Fruit fly (Drosophila melanogaster) whole organism, embryonic: Measurements from ENCODE around the gene CG4733.

Source experiments
- CG11085 ChIP-seq: fragments of 200-800 bp; sonication (Bioruptor generic); IDR thresholded peaks from 2 replicates; pipeline ENCODE4 v1.3.6; 2022; ENCODE audit warnings: missing biosample characterization, missing genetic modification characterization
- CG11398 ChIP-seq: fragments of 200-800 bp; sonication (Bioruptor generic); optimal IDR thresholded peaks from 2 replicates; lab custom pipeline; 2016; ENCODE audit warnings: missing biosample characterization, missing genetic modification characterization
- CG11504 ChIP-seq: fragments of 200-800 bp; sonication (Bioruptor generic); optimal IDR thresholded peaks from 3 replicates; lab custom pipeline; 2019; ENCODE audit warnings: missing biosample characterization, mild to moderate bottlenecking, missing genetic modification characterization, moderate library complexity
- CG11696 ChIP-seq: fragments of 200-800 bp; sonication (Bioruptor generic); IDR thresholded peaks from 2 replicates; pipeline ENCODE4 v1.3.6; 2022; ENCODE audit warnings: missing biosample characterization, missing genetic modification characterization
- CG12236 ChIP-seq: fragments of 200-800 bp; sonication (Bioruptor generic); optimal IDR thresholded peaks from 2 replicates; lab custom pipeline; 2016; ENCODE audit warnings: missing biosample characterization, missing genetic modification characterization
- CG12942 ChIP-seq: fragments of 200-800 bp; sonication (Bioruptor generic); optimal IDR thresholded peaks from 3 replicates; lab custom pipeline; 2016; ENCODE audit warnings: missing biosample characterization, missing genetic modification characterization
- CG14014 ChIP-seq: fragments of 200-800 bp; sonication (Bioruptor generic); IDR thresholded peaks from 2 replicates; pipeline ENCODE4 v1.3.6; 2022; ENCODE audit warnings: missing biosample characterization, missing genetic modification characterization
- CG15514 ChIP-seq: fragments of 200-800 bp; sonication (Bioruptor generic); optimal IDR thresholded peaks from 3 replicates; lab custom pipeline; 2017; ENCODE audit warnings: missing biosample characterization, missing genetic modification characterization, mild to moderate bottlenecking, moderate library complexity, missing genetic modification reagents
- CG17829 ChIP-seq: fragments of 200-800 bp; optimal IDR thresholded peaks from 2 replicates; lab custom pipeline; 2019; ENCODE audit warnings: missing biosample characterization, mild to moderate bottlenecking, missing genetic modification characterization, moderate library complexity
- CG2678 ChIP-seq: fragments of 200-800 bp; sonication (Bioruptor generic); optimal IDR thresholded peaks from 3 replicates; lab custom pipeline; 2019; ENCODE audit warnings: missing biosample characterization, mild to moderate bottlenecking, missing genetic modification characterization, moderate library complexity
- CG2712 ChIP-seq: fragments of 200-800 bp; optimal IDR thresholded peaks from 3 replicates; lab custom pipeline; 2019; ENCODE audit warnings: missing biosample characterization, mild to moderate bottlenecking, missing genetic modification characterization, moderate library complexity
- CG30403 ChIP-seq: fragments of 200-800 bp; sonication (Bioruptor generic); optimal IDR thresholded peaks from 3 replicates; lab custom pipeline; 2016; ENCODE audit warnings: missing biosample characterization, missing genetic modification characterization
- CG32767 ChIP-seq: fragments of 200-800 bp; sonication (Bioruptor generic); IDR thresholded peaks from 2 replicates; pipeline ENCODE4 v1.3.6; 2022; ENCODE audit warnings: missing biosample characterization, missing genetic modification characterization
- CG3847 ChIP-seq: fragments of 200-800 bp; sonication (Bioruptor generic); IDR thresholded peaks from 2 replicates; pipeline ENCODE4 v1.3.6; 2022; ENCODE audit warnings: missing biosample characterization, missing genetic modification characterization
- CG4707 ChIP-seq: fragments of 200-800 bp; sonication (Bioruptor generic); optimal IDR thresholded peaks from 2 replicates; lab custom pipeline; 2018; ENCODE audit warnings: missing biosample characterization, mild to moderate bottlenecking, missing genetic modification characterization, moderate library complexity
- CG5245 ChIP-seq: fragments of 200-800 bp; sonication (Bioruptor generic); optimal IDR thresholded peaks from 3 replicates; lab custom pipeline; 2016; ENCODE audit warnings: missing biosample characterization, missing genetic modification characterization
- CG6683 ChIP-seq: fragments of 200-800 bp; sonication (Bioruptor generic); optimal IDR thresholded peaks from 2 replicates; lab custom pipeline; 2017; ENCODE audit warnings: missing biosample characterization, mild to moderate bottlenecking, missing genetic modification characterization, missing genetic modification reagents
- CG6791 ChIP-seq: fragments of 200-800 bp; sonication (Bioruptor generic); IDR thresholded peaks from 3 replicates; pipeline ENCODE4 v1.3.6; 2022; ENCODE audit warnings: missing biosample characterization, missing genetic modification characterization; ENCODE audit not compliant: partially characterized antibody
- CG7271 ChIP-seq: fragments of 200-800 bp; sonication (Bioruptor generic); optimal IDR thresholded peaks from 2 replicates; lab custom pipeline; 2018; ENCODE audit warnings: missing biosample characterization, mild to moderate bottlenecking, missing genetic modification characterization, moderate library complexity
- CG7963 ChIP-seq: fragments of 200-800 bp; sonication (Bioruptor generic); IDR thresholded peaks from 3 replicates; pipeline ENCODE4 v1.3.6; 2022; ENCODE audit warnings: missing biosample characterization, missing genetic modification characterization; ENCODE audit not compliant: partially characterized antibody
- CG9437 ChIP-seq: fragments of 200-800 bp; sonication (Bioruptor generic); optimal IDR thresholded peaks from 2 replicates; lab custom pipeline; 2018; ENCODE audit warnings: missing biosample characterization, mild to moderate bottlenecking, missing genetic modification characterization
- CG9609 ChIP-seq: fragments of 200-800 bp; sonication (Bioruptor generic); optimal IDR thresholded peaks from 3 replicates; lab custom pipeline; 2016; ENCODE audit warnings: missing biosample characterization, missing genetic modification characterization
- Eip74EF ChIP-seq, 2 experiments: fragments of 200-800 bp in 1 of 2; fragments of >200 bp in 1 of 2; sonication (Bioruptor generic) in 1 of 2; optimal IDR thresholded peaks; 2 replicates each; lab custom pipeline; 2017 to 2019; ENCODE audit warnings: missing biosample characterization in 2 of 2, missing genetic modification characterization in 2 of 2, mild to moderate bottlenecking in 1 of 2, moderate library complexity in 1 of 2
- HHEX ChIP-seq: fragments of 200-800 bp; sonication (Bioruptor generic); optimal IDR thresholded peaks from 3 replicates; lab custom pipeline; 2017; ENCODE audit warnings: missing biosample characterization, mild to moderate bottlenecking, missing genetic modification characterization, missing genetic modification reagents
- Neu2 ChIP-seq: fragments of 200-800 bp; sonication (Bioruptor generic); optimal IDR thresholded peaks from 3 replicates; lab custom pipeline; 2016; ENCODE audit warnings: missing biosample characterization, missing genetic modification characterization, borderline replicate concordance
- Nf-YA ChIP-seq: fragments of 200-800 bp; sonication (Bioruptor generic); IDR thresholded peaks from 2 replicates; pipeline ENCODE4 v1.3.6; 2022; ENCODE audit warnings: missing biosample characterization, missing genetic modification characterization
- Sry-β ChIP-seq: fragments of 200-800 bp; sonication (Bioruptor generic); optimal IDR thresholded peaks from 2 replicates; lab custom pipeline; 2018; ENCODE audit warnings: missing biosample characterization, mild to moderate bottlenecking, missing genetic modification characterization, moderate library complexity
- ara ChIP-seq: fragments of 200-800 bp; sonication (Bioruptor generic); IDR thresholded peaks from 2 replicates; pipeline ENCODE4 v1.3.6; 2022; ENCODE audit warnings: missing biosample characterization, missing genetic modification characterization
- ash1 ChIP-seq: fragments of 200-800 bp; sonication (Bioruptor generic); optimal IDR thresholded peaks from 2 replicates; lab custom pipeline; 2018; ENCODE audit warnings: missing biosample characterization, mild to moderate bottlenecking, missing genetic modification characterization
- bsh ChIP-seq, 2 experiments: fragments of 200-800 bp; sonication (Bioruptor generic); optimal IDR thresholded peaks; 2 replicates each; lab custom pipeline; 2017 to 2018; ENCODE audit warnings: mild to moderate bottlenecking in 2 of 2, missing biosample characterization in 2 of 2, missing genetic modification characterization in 2 of 2, moderate library complexity in 1 of 2
- corto ChIP-seq: fragments of 200-800 bp; sonication (Bioruptor generic); optimal IDR thresholded peaks from 2 replicates; lab custom pipeline; 2016; ENCODE audit warnings: missing biosample characterization, mild to moderate bottlenecking, missing genetic modification characterization, moderate library complexity
- dan ChIP-seq: fragments of 200-800 bp; sonication (Bioruptor generic); IDR thresholded peaks from 2 replicates; pipeline ENCODE4 v1.3.6; 2022; ENCODE audit warnings: missing biosample characterization, missing genetic modification characterization
- ftz-f1 ChIP-seq: fragments of 200-800 bp; sonication (Bioruptor generic); optimal IDR thresholded peaks from 2 replicates; lab custom pipeline; 2016; ENCODE audit warnings: missing biosample characterization, missing genetic modification characterization
- gcm2 ChIP-seq: fragments of 200-800 bp; sonication (Bioruptor generic); optimal IDR thresholded peaks from 2 replicates; lab custom pipeline; 2016; ENCODE audit warnings: missing biosample characterization, missing genetic modification characterization
- jing ChIP-seq: fragments of 200-800 bp; sonication (Bioruptor generic); optimal IDR thresholded peaks from 2 replicates; lab custom pipeline; 2018; ENCODE audit warnings: missing biosample characterization, mild to moderate bottlenecking, missing genetic modification characterization
- jumu ChIP-seq: fragments of 200-800 bp; sonication (Bioruptor generic); optimal IDR thresholded peaks from 3 replicates; lab custom pipeline; 2016; ENCODE audit warnings: missing biosample characterization, missing genetic modification characterization
- kay ChIP-seq: fragments of 200-800 bp; sonication (Bioruptor generic); optimal IDR thresholded peaks from 2 replicates; lab custom pipeline; 2016; ENCODE audit warnings: missing biosample characterization, missing genetic modification characterization
- lola ChIP-seq, 3 experiments: fragments of >200 bp in 2 of 3; fragments of 200-800 bp in 1 of 3; sonication (Bioruptor generic) in 1 of 3; optimal IDR thresholded peaks; 2 replicates each; lab custom pipeline; 2017 to 2019; ENCODE audit warnings: missing biosample characterization in 3 of 3, missing genetic modification characterization in 3 of 3, mild to moderate bottlenecking in 1 of 3, moderate library complexity in 1 of 3
- mirr ChIP-seq: fragments of 200-800 bp; sonication (Bioruptor generic); optimal IDR thresholded peaks from 3 replicates; lab custom pipeline; 2018; ENCODE audit warnings: missing biosample characterization, mild to moderate bottlenecking, missing genetic modification characterization
- mld ChIP-seq: fragments of 200-800 bp; sonication (Bioruptor generic); IDR thresholded peaks from 3 replicates; pipeline ENCODE4 v1.3.6; 2022; ENCODE audit warnings: missing biosample characterization, missing genetic modification characterization; ENCODE audit not compliant: partially characterized antibody
- nerfin-1 ChIP-seq: fragments of 200-800 bp; sonication (Bioruptor generic); optimal IDR thresholded peaks from 3 replicates; lab custom pipeline; 2019; ENCODE audit warnings: missing biosample characterization, mild to moderate bottlenecking, missing genetic modification characterization, moderate library complexity
- pho ChIP-seq: fragments of 200-800 bp; sonication (Bioruptor generic); optimal IDR thresholded peaks from 2 replicates; lab custom pipeline; 2016; ENCODE audit warnings: missing biosample characterization, missing genetic modification characterization
- pzg ChIP-seq: fragments of 200-800 bp; sonication (Bioruptor generic); optimal IDR thresholded peaks from 3 replicates; lab custom pipeline; 2018; ENCODE audit warnings: missing biosample characterization, mild to moderate bottlenecking, missing genetic modification characterization, moderate library complexity
- sc ChIP-seq, 3 experiments: fragments of >200 bp in 2 of 3; fragments of 200-800 bp in 1 of 3; sonication (Bioruptor generic) in 1 of 3; optimal IDR thresholded peaks; 2 replicates in 2 of 3; 3 replicates in 1 of 3; lab custom pipeline; 2017; ENCODE audit warnings: mild to moderate bottlenecking in 1 of 3, missing biosample characterization in 1 of 3, missing genetic modification characterization in 1 of 3, missing genetic modification reagents in 1 of 3
- scrt ChIP-seq: fragments of 200-800 bp; sonication (Bioruptor generic); optimal IDR thresholded peaks from 2 replicates; lab custom pipeline; 2018; ENCODE audit warnings: missing biosample characterization, mild to moderate bottlenecking, missing genetic modification characterization, moderate library complexity
- sisA ChIP-seq: fragments of 200-800 bp; sonication (Bioruptor generic); IDR thresholded peaks from 2 replicates; pipeline ENCODE4 v1.3.6; 2022; ENCODE audit warnings: missing biosample characterization, missing genetic modification characterization
- so ChIP-seq: fragments of 200-800 bp; sonication (Bioruptor generic); IDR thresholded peaks from 3 replicates; pipeline ENCODE4 v1.3.6; 2022; ENCODE audit warnings: missing biosample characterization, missing genetic modification characterization
- twi ChIP-seq: fragments of 200-800 bp; optimal IDR thresholded peaks from 2 replicates; lab custom pipeline; 2019; ENCODE audit warnings: missing biosample characterization, mild to moderate bottlenecking, missing genetic modification characterization, moderate library complexity

CG4733 gene

DNA sequence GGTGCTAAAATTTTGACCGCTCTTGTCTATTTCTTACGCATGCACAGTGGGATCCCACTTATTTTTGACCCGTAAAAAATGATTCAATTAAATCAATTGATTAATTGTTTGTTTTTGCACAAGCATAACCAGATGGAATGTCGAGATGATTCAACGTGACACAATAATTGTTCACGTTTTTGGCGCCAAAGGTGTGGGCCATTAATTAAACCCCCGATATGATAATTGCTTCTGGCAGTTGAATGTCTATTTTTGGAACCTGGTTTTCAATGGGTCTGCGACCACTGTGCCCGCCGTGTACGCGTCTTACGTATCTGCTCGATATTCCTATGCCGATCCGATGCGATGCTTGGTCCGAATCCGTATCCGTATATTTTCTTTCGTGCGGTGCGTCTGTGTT lies 1.6 kb downstream of the CG4733 start (continued):
- peak in 1 of 2 experiments; percentile 75 for TF ChIP-seq bsh (GFP tag; optimal IDR thresholded peaks at IDR 0.05; lab: Kevin White, UChicago)
- peak; percentile 77 for TF ChIP-seq CG2712 (tag; lab: Kevin White, UChicago)
- peak; percentile 32 for TF ChIP-seq CG12942 (GFP tag; lab: Kevin White, UChicago)
- TF ChIP-seq CG9609 (GFP tag; lab: Kevin White, UChicago) = peak; percentile 71
- peak; percentile 59 for TF ChIP-seq nerfin-1 (tag; lab: Kevin White, UChicago)
- TF ChIP-seq Neu2 (GFP tag; lab: Kevin White, UChicago) = peak; percentile 31
- TF ChIP-seq CG7963 (GFP tag; lab: Robert Waterston, UW) = peak; percentile 34; the same call in 1 of the 3 replicates
- TF ChIP-seq CG11398 (GFP tag; lab: Kevin White, UChicago) = peak; percentile 41
- peak; percentile 79 for TF ChIP-seq CG14014 (GFP tag; lab: Robert Waterston, UW)
- peak; percentile 49 for TF ChIP-seq mirr (GFP tag; lab: Kevin White, UChicago)
- peak; percentile 66 for TF ChIP-seq CG30403 (GFP tag; lab: Kevin White, UChicago)
- TF ChIP-seq corto (GFP tag; lab: Kevin White, UChicago) = no peak
- TF ChIP-seq CG11085 (GFP tag; lab: Robert Waterston, UW) = peak; percentile 45; the same call in 1 of the 2 replicates
- TF ChIP-seq lola (GFP tag; optimal IDR thresholded peaks at IDR 0.05; lab: Kevin White, UChicago) = peak in 1 of 3 experiments; percentile 37
- TF ChIP-seq Eip74EF (GFP tag; optimal IDR thresholded peaks at IDR 0.05; lab: Kevin White, UChicago) = peak in 1 of 2 experiments; percentile 63
- TF ChIP-seq CG3847 (GFP tag; lab: Robert Waterston, UW) = peak; percentile 63
- TF ChIP-seq CG6683 (GFP tag; lab: Kevin White, UChicago) = peak; percentile 11
- peak; percentile 56; the same call in 1 of the 2 replicates for TF ChIP-seq ara (GFP tag; lab: Robert Waterston, UW)
- TF ChIP-seq sc (optimal IDR thresholded peaks at IDR 0.05; lab: Kevin White, UChicago) = no peak
- no peak for TF ChIP-seq sc (GFP tag; optimal IDR thresholded peaks at IDR 0.05; lab: Kevin White, UChicago)
- TF ChIP-seq pho = peak; percentile 14
- peak; percentile 77 for TF ChIP-seq HHEX (GFP tag; lab: Kevin White, UChicago)
- TF ChIP-seq gcm2 (GFP tag; lab: Kevin White, UChicago) = peak; percentile 32
- TF ChIP-seq scrt (GFP tag; lab: Kevin White, UChicago) = peak; percentile 26
- TF ChIP-seq CG9437 (GFP tag; lab: Kevin White, UChicago) = peak; percentile 55
- TF ChIP-seq dan = no peak
- peak; percentile 80 for TF ChIP-seq jumu
- peak; percentile 41 for TF ChIP-seq jing (GFP tag; lab: Kevin White, UChicago)
- TF ChIP-seq ftz-f1 (GFP tag; lab: Kevin White, UChicago) = no peak
- peak; percentile 68 for TF ChIP-seq CG11696 (GFP tag; lab: Robert Waterston, UW)
- TF ChIP-seq CG17829 = peak; percentile 70
- no peak for TF ChIP-seq CG2678 (tag; lab: Kevin White, UChicago)
- TF ChIP-seq Nf-YA (GFP tag; lab: Robert Waterston, UW) = 0 out of 2 replicates have a peak, but pooled peaks have one; percentile 43
- TF ChIP-seq ash1 (GFP tag; lab: Kevin White, UChicago) = no peak
- TF ChIP-seq sisA (GFP tag; lab: Robert Waterston, UW) = peak; percentile 71
- TF ChIP-seq CG4707 (GFP tag; lab: Kevin White, UChicago) = peak; percentile 46
- no peak for TF ChIP-seq CG6791 (GFP tag; lab: Robert Waterston, UW)
- peak; percentile 17 for TF ChIP-seq kay (GFP tag; lab: Kevin White, UChicago)
- no peak for TF ChIP-seq mld
- no peak for TF ChIP-seq pzg
- peak; percentile 45 for TF ChIP-seq CG12236
- TF ChIP-seq CG7271 = peak; percentile 9
- TF ChIP-seq CG32767 (GFP tag; lab: Robert Waterston, UW) = peak; percentile 67
- peak; percentile 45 for TF ChIP-seq twi (tag; lab: Kevin White, UChicago)
- TF ChIP-seq CG11504 (tag; lab: Kevin White, UChicago) = peak; percentile 78
- peak; percentile 56 for TF ChIP-seq CG5245 (GFP tag; lab: Kevin White, UChicago)
- peak; percentile 71; the same call in 2 of the 3 replicates for TF ChIP-seq so (GFP tag; lab: Robert Waterston, UW)
- TF ChIP-seq CG15514 (GFP tag; lab: Kevin White, UChicago) = no peak
- peak; percentile 8 for TF ChIP-seq Sry-β (GFP tag; lab: Kevin White, UChicago)
